Worm (Caenorhabditis elegans) whole organism, L2 larva: ENCODE data around the gene nspb-5.
"Not testable (repeated sequence)": the region's sequence is repeated elsewhere in the genome, so short reads cannot be mapped to it uniquely, and the experiment has no call there.

Source experiments
- alr-1 ChIP-seq: fragments of 150-350 bp; optimal IDR thresholded peaks from 2 replicates; lab custom pipeline; 2014; ENCODE audit warnings: missing biosample characterization, missing genetic modification characterization
- aly-2 ChIP-seq: fragments of 150-350 bp; optimal IDR thresholded peaks from 2 replicates; lab custom pipeline; 2014; ENCODE audit warnings: missing biosample characterization, missing genetic modification characterization
- ama-1 ChIP-seq: fragments of 150-350 bp; optimal IDR thresholded peaks from 2 replicates; lab custom pipeline; 2018; ENCODE audit warnings: inconsistent platforms
- fos-1 ChIP-seq: fragments of 150-350 bp; optimal IDR thresholded peaks from 2 replicates; lab custom pipeline; 2014; ENCODE audit warnings: missing biosample characterization, missing genetic modification characterization
- gmeb-1 ChIP-seq: fragments of 150-350 bp; optimal IDR thresholded peaks from 2 replicates; lab custom pipeline; 2014; ENCODE audit warnings: missing biosample characterization, missing genetic modification characterization
- lin-13 ChIP-seq: fragments of 150-350 bp; optimal IDR thresholded peaks from 2 replicates; lab custom pipeline; 2014; ENCODE audit warnings: missing biosample characterization, missing genetic modification reagents, missing genetic modification characterization
- mdl-1 ChIP-seq, 2 experiments: fragments of 150-350 bp in 1 of 2; sonication (generic microtip) in 1 of 2; optimal IDR thresholded peaks; 2 replicates each; lab custom pipeline; 2017; ENCODE audit warnings: missing biosample characterization in 2 of 2, missing genetic modification characterization in 2 of 2
- nhr-11 ChIP-seq: fragments of 150-350 bp; optimal IDR thresholded peaks from 2 replicates; lab custom pipeline; 2014; ENCODE audit warnings: missing biosample characterization, missing genetic modification characterization
- nhr-237 ChIP-seq: fragments of 150-350 bp; optimal IDR thresholded peaks from 2 replicates; lab custom pipeline; 2014; ENCODE audit warnings: missing biosample characterization, missing genetic modification characterization
- snpc-4 ChIP-seq: fragments of 150-350 bp; optimal IDR thresholded peaks from 2 replicates; lab custom pipeline; 2014; ENCODE audit warnings: missing biosample characterization, missing genetic modification characterization
- unc-62 ChIP-seq: fragments of 150-350 bp; optimal IDR thresholded peaks from 2 replicates; lab custom pipeline; 2014; ENCODE audit warnings: missing biosample characterization, missing genetic modification reagents, missing genetic modification characterization

- not testable (repeated sequence) for TF ChIP-seq snpc-4 (tag; lab: Kevin White, UChicago); mdl-1 (tag; optimal IDR thresholded peaks at IDR 0.05; lab: Kevin White, UChicago); fos-1 (tag; lab: Kevin White, UChicago); nhr-11 (tag; lab: Kevin White, UChicago); aly-2 (tag; lab: Kevin White, UChicago); ama-1 (lab: Kevin White, UChicago); nhr-237 (tag; lab: Kevin White, UChicago); unc-62; alr-1 (tag; lab: Kevin White, UChicago); lin-13 (GFP tag; lab: Kevin White, UChicago); gmeb-1 (tag; lab: Kevin White, UChicago)
Observed at ce11 chrIV:6597918-6598317, 922 bp upstream of the nspb-5 start, which contains the start of gene nspb-4.
